Worm (Caenorhabditis elegans) whole organism, young adult: Measurements from ENCODE around the gene sra-33.

Experiments used
- B0019.2 ChIP-seq: fragments of 200-800 bp; sonication (Bioruptor generic); conservative IDR thresholded peaks from 2 replicates; pipeline ENCODE4 v1.3.6; 2022; ENCODE audit warnings: missing genetic modification reagents, missing genetic modification characterization, missing compliant biosample characterization
- B0035.1 ChIP-seq: sonication (generic microtip); optimal IDR thresholded peaks from 2 replicates; lab custom pipeline; 2016; ENCODE audit warnings: missing genetic modification characterization, mild to moderate bottlenecking, missing compliant biosample characterization, missing genotype, missing genetic modification reagents
- B0261.1 ChIP-seq: sonication (generic microtip); optimal IDR thresholded peaks from 2 replicates; lab custom pipeline; 2016; ENCODE audit warnings: mild to moderate bottlenecking, missing genetic modification characterization, moderate library complexity, missing compliant biosample characterization
- C17E4.6 ChIP-seq: fragments of 200-800 bp; sonication (Bioruptor generic); IDR thresholded peaks from 2 replicates; pipeline ENCODE4 v1.3.6; 2022; ENCODE audit warnings: missing genetic modification reagents, missing genetic modification characterization, missing compliant biosample characterization
- D2030.7 ChIP-seq: fragments of 200-800 bp; sonication (Bioruptor generic); IDR thresholded peaks from 2 replicates; pipeline ENCODE4 v1.3.6; 2022; ENCODE audit warnings: missing genetic modification reagents, missing genetic modification characterization, missing compliant biosample characterization
- F23B12.7 ChIP-seq: sonication (generic microtip); optimal IDR thresholded peaks from 2 replicates; lab custom pipeline; 2017; ENCODE audit warnings: missing genetic modification characterization, mild to moderate bottlenecking, missing compliant biosample characterization, antibody characterized with exemption, moderate library complexity; ENCODE audit not compliant: insufficient read depth
- F52B5.7 ChIP-seq: sonication (generic microtip); optimal IDR thresholded peaks from 2 replicates; lab custom pipeline; 2016; ENCODE audit warnings: mild to moderate bottlenecking, missing genetic modification characterization, missing compliant biosample characterization
- F55B11.4 ChIP-seq: sonication (generic microtip); optimal IDR thresholded peaks from 2 replicates; lab custom pipeline; 2016; ENCODE audit warnings: missing compliant biosample characterization, missing genetic modification characterization, borderline replicate concordance; ENCODE audit not compliant: insufficient read depth
- F57A8.1 ChIP-seq: fragments of 200-800 bp; sonication (Bioruptor generic); optimal IDR thresholded peaks from 2 replicates; lab custom pipeline; 2018; ENCODE audit warnings: mild to moderate bottlenecking, missing genetic modification characterization, moderate library complexity, missing compliant biosample characterization
- T07F8.4 ChIP-seq: sonication (generic microtip); optimal IDR thresholded peaks from 2 replicates; lab custom pipeline; 2016; ENCODE audit warnings: mild to moderate bottlenecking, missing genetic modification characterization, moderate library complexity, missing compliant biosample characterization
- T26A5.8 ChIP-seq: sonication (generic microtip); optimal IDR thresholded peaks from 2 replicates; lab custom pipeline; 2016; ENCODE audit warnings: missing genetic modification characterization, missing compliant biosample characterization
- Y53F4B.3 ChIP-seq: fragments of 200-800 bp; sonication (Bioruptor generic); IDR thresholded peaks from 2 replicates; pipeline ENCODE4 v1.3.6; 2022; ENCODE audit warnings: missing genetic modification reagents, missing genetic modification characterization, missing compliant biosample characterization
- Y67H2A.10 ChIP-seq: fragments of 200-800 bp; sonication (Bioruptor generic); conservative IDR thresholded peaks from 2 replicates; pipeline ENCODE4 v1.3.6; 2022; ENCODE audit warnings: missing genetic modification reagents, missing genetic modification characterization, missing compliant biosample characterization
- ama-1 ChIP-seq, 3 experiments: fragments of 150-350 bp in 1 of 3; sonication (generic microtip) in 2 of 3; optimal IDR thresholded peaks; 2 replicates each; lab custom pipeline; 2014 to 2018; ENCODE audit warnings: missing biosample characterization in 2 of 3, missing genetic modification characterization in 2 of 3, missing genetic modification reagents in 2 of 3
- attf-5 ChIP-seq: fragments of 200-800 bp; sonication (Bioruptor generic); optimal IDR thresholded peaks from 2 replicates; lab custom pipeline; 2018; ENCODE audit warnings: mild to moderate bottlenecking, missing genetic modification characterization, missing compliant biosample characterization
- cebp-1 ChIP-seq, 2 experiments: fragments of 200-800 bp in 1 of 2; sonication (Bioruptor generic) in 1 of 2; sonication (generic microtip) in 1 of 2; IDR thresholded peaks in 1 of 2; optimal IDR thresholded peaks in 1 of 2; 2 replicates each; pipeline versions ENCODE4 v1.3.6 to Lab custom; 2017 to 2022; ENCODE audit warnings: missing compliant biosample characterization in 2 of 2, missing genetic modification characterization in 2 of 2, mild to moderate bottlenecking in 1 of 2, missing genetic modification reagents in 1 of 2, moderate library complexity in 1 of 2
- chd-7 ChIP-seq: sonication (generic microtip); optimal IDR thresholded peaks from 2 replicates; lab custom pipeline; 2016; ENCODE audit warnings: mild to moderate bottlenecking, missing genetic modification characterization, moderate library complexity, missing compliant biosample characterization
- dpff-1 ChIP-seq: sonication (generic microtip); optimal IDR thresholded peaks from 2 replicates; lab custom pipeline; 2017; ENCODE audit warnings: mild to moderate bottlenecking, missing genetic modification characterization, missing compliant biosample characterization
- dpl-1 ChIP-seq: fragments of 150-350 bp; optimal IDR thresholded peaks from 2 replicates; lab custom pipeline; 2014; ENCODE audit warnings: missing biosample characterization, missing genetic modification reagents, missing genetic modification characterization
- egrh-3 ChIP-seq: fragments of 200-800 bp; sonication (Bioruptor generic); IDR thresholded peaks from 2 replicates; pipeline ENCODE4 v1.3.6; 2022; ENCODE audit warnings: missing genetic modification reagents, missing genetic modification characterization, missing compliant biosample characterization
- hlh-12 ChIP-seq: sonication (generic microtip); optimal IDR thresholded peaks from 2 replicates; lab custom pipeline; 2016; ENCODE audit warnings: missing genetic modification characterization, missing compliant biosample characterization
- hmg-1.2 ChIP-seq: fragments of 200-800 bp; sonication (Bioruptor generic); IDR thresholded peaks from 2 replicates; pipeline ENCODE4 v1.3.6; 2022; ENCODE audit warnings: missing genetic modification reagents, missing genetic modification characterization, missing compliant biosample characterization
- let-607 ChIP-seq, 2 experiments: fragments of 200-800 bp in 1 of 2; sonication (Bioruptor generic) in 1 of 2; sonication (generic microtip) in 1 of 2; optimal IDR thresholded peaks; 2 replicates each; lab custom pipeline; 2016 to 2018; ENCODE audit warnings: mild to moderate bottlenecking in 2 of 2, missing compliant biosample characterization in 2 of 2, missing genetic modification characterization in 2 of 2, moderate library complexity in 2 of 2, missing genotype in 1 of 2
- lin-26 ChIP-seq: fragments of 200-800 bp; sonication (Bioruptor generic); IDR thresholded peaks from 2 replicates; pipeline ENCODE4 v1.3.6; 2022; ENCODE audit warnings: missing genetic modification reagents, missing genetic modification characterization, missing compliant biosample characterization
- lin-54 ChIP-seq: fragments of 200-800 bp; sonication (Bioruptor generic); optimal IDR thresholded peaks from 2 replicates; lab custom pipeline; 2018; ENCODE audit warnings: mild to moderate bottlenecking, missing genetic modification characterization, missing compliant biosample characterization
- mel-28 ChIP-seq: sonication (generic microtip); optimal IDR thresholded peaks from 2 replicates; lab custom pipeline; 2016; ENCODE audit warnings: borderline replicate concordance, mild to moderate bottlenecking, missing genetic modification characterization, missing compliant biosample characterization
- mxl-1 ChIP-seq: sonication (generic microtip); optimal IDR thresholded peaks from 2 replicates; lab custom pipeline; 2016; ENCODE audit warnings: missing genetic modification characterization, missing compliant biosample characterization
- nhr-80 ChIP-seq: sonication (generic microtip); optimal IDR thresholded peaks from 2 replicates; lab custom pipeline; 2016; ENCODE audit warnings: missing genetic modification characterization, missing compliant biosample characterization
- pbrm-1 ChIP-seq: fragments of 200-800 bp; sonication (Bioruptor generic); IDR thresholded peaks from 2 replicates; pipeline ENCODE4 v1.3.6; 2022; ENCODE audit warnings: missing genetic modification reagents, missing genetic modification characterization, missing compliant biosample characterization
- rec-8 ChIP-seq, 2 experiments: sonication (generic microtip); optimal IDR thresholded peaks; 2 replicates each; lab custom pipeline; 2016; ENCODE audit warnings: mild to moderate bottlenecking in 2 of 2, missing genetic modification characterization in 2 of 2, missing genetic modification reagents in 2 of 2, missing genotype in 2 of 2, missing biosample characterization in 1 of 2, missing compliant biosample characterization in 1 of 2, moderate library complexity in 1 of 2
- sea-2 ChIP-seq: fragments of 200-800 bp; sonication (Bioruptor generic); IDR thresholded peaks from 2 replicates; pipeline ENCODE4 v1.3.6; 2022; ENCODE audit warnings: missing genetic modification characterization, missing compliant biosample characterization
- snpc-1.1 ChIP-seq: sonication (generic microtip); optimal IDR thresholded peaks from 2 replicates; lab custom pipeline; 2017; ENCODE audit warnings: missing genetic modification characterization, mild to moderate bottlenecking, missing compliant biosample characterization, antibody characterized with exemption, moderate library complexity, missing genotype, missing genetic modification reagents; ENCODE audit not compliant: insufficient read depth
- snpc-4 ChIP-seq, 5 experiments: fragments of 150-350 bp in 1 of 5; sonication (generic microtip) in 4 of 5; optimal IDR thresholded peaks; 2 replicates each; lab custom pipeline; 2014 to 2018; ENCODE audit warnings: missing genetic modification characterization in 5 of 5, missing biosample characterization in 3 of 5, antibody characterized with exemption in 2 of 5, mild to moderate bottlenecking in 2 of 5, missing compliant biosample characterization in 2 of 5, missing genotype in 2 of 5, moderate library complexity in 2 of 5, missing genetic modification reagents in 1 of 5
- xnd-1 ChIP-seq: sonication (generic microtip); optimal IDR thresholded peaks from 2 replicates; lab custom pipeline; 2016; ENCODE audit warnings: missing genotype, missing genetic modification reagents, missing genetic modification characterization, missing compliant biosample characterization
- zim-3 ChIP-seq: sonication (generic microtip); optimal IDR thresholded peaks from 2 replicates; lab custom pipeline; 2017; ENCODE audit warnings: mild to moderate bottlenecking, missing genetic modification characterization, moderate library complexity, missing compliant biosample characterization
- ztf-18 ChIP-seq: sonication (generic microtip); optimal IDR thresholded peaks from 2 replicates; lab custom pipeline; 2016; ENCODE audit warnings: missing genotype, mild to moderate bottlenecking, missing genetic modification characterization, missing compliant biosample characterization
- ztf-22 ChIP-seq: fragments of 200-800 bp; sonication (Bioruptor generic); optimal IDR thresholded peaks from 2 replicates; lab custom pipeline; 2018; ENCODE audit warnings: mild to moderate bottlenecking, missing genetic modification characterization, moderate library complexity, missing compliant biosample characterization
- ztf-6 ChIP-seq: fragments of 200-800 bp; sonication (Bioruptor generic); IDR thresholded peaks from 2 replicates; pipeline ENCODE4 v1.3.6; 2022; ENCODE audit warnings: missing genetic modification reagents, missing genetic modification characterization, missing compliant biosample characterization

The sra-33 gene

ce11 chrII:4516291-4516690, 20.8 kb downstream of the sra-33 start:
- TF ChIP-seq mel-28 (no peak), lin-26 (GFP tag; lab: Robert Waterston, UW) (no peak), C17E4.6 (GFP tag; lab: Robert Waterston, UW) (no peak), B0261.1 (tag; lab: Kevin White, UChicago) (no peak), zim-3 (tag; lab: Kevin White, UChicago) (no peak), snpc-4 (GFP tag; optimal IDR thresholded peaks at IDR 0.05; lab: Kevin White, UChicago) (no peak), snpc-4 (tag; optimal IDR thresholded peaks at IDR 0.05; lab: Kevin White, UChicago) (no peak), ztf-22 (GFP tag; lab: Kevin White, UChicago) (no peak), chd-7 (tag; lab: Kevin White, UChicago) (no peak), let-607 (tag; optimal IDR thresholded peaks at IDR 0.05; lab: Kevin White, UChicago) (no peak), dpff-1 (tag; lab: Kevin White, UChicago) (no peak), F57A8.1 (GFP tag; lab: Kevin White, UChicago) (no peak), F52B5.7 (tag; lab: Kevin White, UChicago) (no peak), ztf-6 (GFP tag; lab: Robert Waterston, UW) (no peak), F23B12.7 (tag; lab: Kevin White, UChicago) (no peak), Y67H2A.10 (GFP tag; lab: Robert Waterston, UW) (no peak), D2030.7 (GFP tag; lab: Robert Waterston, UW) (no peak)

ce11 chrII:4511911-4512310, 25.1 kb downstream of the sra-33 start, which contains the start of gene cyp-23A1:
Gene cyp-23A1, plus strand, starts transcription at chrII:4512211.
- TF ChIP-seq xnd-1 (no peak), snpc-1.1 (tag; lab: Kevin White, UChicago) (no peak), mxl-1 (tag; lab: Kevin White, UChicago) (no peak), hmg-1.2 (no peak)

ce11 chrII:4510684-4511083, 26.4 kb downstream of the sra-33 start:
- TF ChIP-seq hmg-1.2: no peak
- no peak for TF ChIP-seq cebp-1 (GFP tag; IDR thresholded peaks at IDR 0.05; lab: Robert Waterston, UW)
- no peak for TF ChIP-seq cebp-1 (tag; optimal IDR thresholded peaks at IDR 0.05; lab: Kevin White, UChicago)
- TF ChIP-seq hlh-12 (tag; lab: Kevin White, UChicago): no peak

- TF ChIP-seq B0035.1: no peak
- no peak for TF ChIP-seq D2030.7 (GFP tag; lab: Robert Waterston, UW)
- TF ChIP-seq cebp-1 (GFP tag; IDR thresholded peaks at IDR 0.05; lab: Robert Waterston, UW): no peak
- peak; percentile 45 for TF ChIP-seq cebp-1 (tag; optimal IDR thresholded peaks at IDR 0.05; lab: Kevin White, UChicago)
- TF ChIP-seq T07F8.4 (tag; lab: Kevin White, UChicago): no peak
- no peak for TF ChIP-seq dpl-1 (GFP tag; lab: Kevin White, UChicago)
- peak; percentile 62 for TF ChIP-seq nhr-80 (tag; lab: Kevin White, UChicago)
- TF ChIP-seq attf-5 (GFP tag; lab: Kevin White, UChicago): peak; percentile 6
- TF ChIP-seq ztf-18: no peak
Measured at ce11 chrII:4507669-4508068, 29.4 kb downstream of the sra-33 start.

- TF ChIP-seq lin-54 (GFP tag; lab: Kevin White, UChicago): no peak
- no peak for TF ChIP-seq F55B11.4 (tag; lab: Kevin White, UChicago)
- no peak for TF ChIP-seq Y53F4B.3
- TF ChIP-seq ama-1 (optimal IDR thresholded peaks at IDR 0.05; lab: Kevin White, UChicago): no peak
- TF ChIP-seq ama-1 (GFP tag; optimal IDR thresholded peaks at IDR 0.05; lab: Kevin White, UChicago): no peak
- TF ChIP-seq T26A5.8 (tag; lab: Kevin White, UChicago): no peak
- TF ChIP-seq sea-2: no peak
- TF ChIP-seq B0019.2 (GFP tag; lab: Robert Waterston, UW): no peak
- no peak for TF ChIP-seq Y67H2A.10 (GFP tag; lab: Robert Waterston, UW)
- TF ChIP-seq xnd-1: no peak
- TF ChIP-seq pbrm-1 (GFP tag; lab: Robert Waterston, UW): no peak
- TF ChIP-seq rec-8 (tag; optimal IDR thresholded peaks at IDR 0.05; lab: Kevin White, UChicago): no peak
- no peak for TF ChIP-seq egrh-3
- TF ChIP-seq hmg-1.2: peak; percentile 71; the same call in 1 of the 2 replicates
Measured at ce11 chrII:4506552-4507291, 30.3 kb downstream of the sra-33 start.
